Fruit fly (Drosophila melanogaster) whole organism, prepupa: ENCODE results near the gene CG11656.

Source experiments
- CG10631 ChIP-seq: fragments of 200-800 bp; sonication (Bioruptor generic); optimal IDR thresholded peaks from 2 replicates; lab custom pipeline; 2016; ENCODE audit warnings: missing biosample characterization, missing genetic modification characterization
- CG3032 ChIP-seq: fragments of 200-800 bp; optimal IDR thresholded peaks from 2 replicates; lab custom pipeline; 2019; ENCODE audit warnings: missing biosample characterization, mild to moderate bottlenecking, missing genetic modification characterization, moderate library complexity
- Eip75B ChIP-seq: fragments of 200-800 bp; sonication (Bioruptor generic); optimal IDR thresholded peaks from 3 replicates; lab custom pipeline; 2016; ENCODE audit warnings: missing biosample characterization, missing genetic modification characterization
- Eip78C ChIP-seq: fragments of 200-800 bp; sonication (Bioruptor generic); peaks from one replicate; lab custom pipeline; 2016; ENCODE audit warnings: missing biosample characterization, missing genetic modification characterization
- Smox ChIP-seq: fragments of 200-800 bp; sonication (Bioruptor generic); optimal IDR thresholded peaks from 3 replicates; lab custom pipeline; 2016; ENCODE audit warnings: missing biosample characterization, missing genetic modification characterization
- Sox102F ChIP-seq: fragments of 200-800 bp; sonication (Bioruptor generic); optimal IDR thresholded peaks from 2 replicates; lab custom pipeline; 2016; ENCODE audit warnings: missing biosample characterization, mild to moderate bottlenecking, missing genetic modification characterization
- Sox15 ChIP-seq: fragments of 200-800 bp; sonication (Bioruptor generic); optimal IDR thresholded peaks from 3 replicates; lab custom pipeline; 2016; ENCODE audit warnings: missing biosample characterization, missing genetic modification characterization
- dsx ChIP-seq: fragments of 200-800 bp; optimal IDR thresholded peaks from 3 replicates; lab custom pipeline; 2019; ENCODE audit warnings: missing biosample characterization, mild to moderate bottlenecking, missing genetic modification characterization, moderate library complexity; ENCODE audit not compliant: poor library complexity, severe bottlenecking

DNA sequence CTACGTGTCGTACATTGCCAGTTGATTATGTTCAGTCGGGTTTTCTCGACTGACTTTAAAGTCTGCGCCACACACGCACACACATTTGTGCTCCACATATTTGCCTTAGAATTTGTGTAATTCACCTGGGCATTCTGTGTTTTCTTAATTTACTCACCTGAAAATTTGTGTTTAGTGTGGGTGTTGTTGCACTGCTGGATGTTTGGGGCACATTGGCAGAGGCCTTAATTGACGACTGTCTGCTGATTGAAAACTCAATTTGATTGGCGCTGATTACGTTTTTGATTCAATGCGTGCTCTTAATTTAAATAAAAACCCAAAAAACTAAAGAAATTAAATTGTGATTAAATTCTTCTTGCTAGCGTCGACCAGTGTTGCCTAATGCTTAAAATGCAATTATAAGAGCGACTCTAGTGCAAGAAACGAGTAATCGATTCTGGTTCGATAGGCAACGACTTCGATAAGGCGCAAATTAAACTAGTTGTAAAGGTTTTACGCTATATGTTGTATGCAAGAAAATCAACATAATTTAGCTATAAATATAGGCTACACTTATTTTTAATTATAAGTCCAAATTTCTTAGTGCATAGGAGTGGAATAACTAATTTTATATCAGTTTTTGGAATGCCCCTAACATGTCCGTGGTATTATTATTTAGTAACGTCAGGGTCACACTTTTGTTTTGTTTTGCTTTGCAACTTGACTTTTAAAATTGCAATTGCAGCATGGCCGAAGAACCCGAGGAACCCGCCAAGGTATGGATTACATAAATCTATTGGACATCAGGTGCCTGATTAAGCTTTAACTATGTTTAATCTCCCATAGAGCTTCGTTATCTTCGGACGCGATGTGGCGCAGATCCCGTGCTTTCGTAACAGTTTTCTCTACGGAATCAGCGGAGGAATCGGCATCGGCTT is 20.8 kb downstream of the CG11656 start, which contains the start of the genes CG46281 and CG46280:
- TF ChIP-seq Sox15 (GFP tag; lab: Kevin White, UChicago) (no peak), Smox (GFP tag; lab: Kevin White, UChicago) (no peak), Sox102F (GFP tag; lab: Kevin White, UChicago) (no peak), Eip78C (no peak), Eip75B (GFP tag; lab: Kevin White, UChicago) (no peak), CG10631 (GFP tag; lab: Kevin White, UChicago) (no peak), CG3032 (tag; lab: Kevin White, UChicago) (peak; percentile 10), dsx (no peak)
